Worm (Caenorhabditis elegans) whole organism, L3 larva: ENCODE measurements around the gene unc-119.
A peak's percentile ranks its signal among the peaks of the same experiment; 100 is the strongest.

Experiments
- R02D3.7 ChIP-seq: fragments of 150-350 bp; optimal IDR thresholded peaks from 2 replicates; lab custom pipeline; 2014; ENCODE audit warnings: missing biosample characterization, missing genetic modification characterization
- ZK546.5 ChIP-seq: sonication (generic microtip); optimal IDR thresholded peaks from 2 replicates; lab custom pipeline; 2017; ENCODE audit warnings: missing biosample characterization, missing genetic modification characterization
- aly-2 ChIP-seq: fragments of 150-350 bp; optimal IDR thresholded peaks from 2 replicates; lab custom pipeline; 2014; ENCODE audit warnings: missing biosample characterization, missing genetic modification characterization
- ama-1 ChIP-seq: fragments of 150-350 bp; optimal IDR thresholded peaks from 2 replicates; lab custom pipeline; 2018
- ceh-28 ChIP-seq: fragments of 150-350 bp; optimal IDR thresholded peaks from 2 replicates; lab custom pipeline; 2014; ENCODE audit warnings: missing biosample characterization, missing genetic modification reagents, missing genetic modification characterization
- ceh-82 ChIP-seq: fragments of 150-350 bp; optimal IDR thresholded peaks from 2 replicates; lab custom pipeline; 2014; ENCODE audit warnings: missing biosample characterization, missing genetic modification characterization
- ceh-9 ChIP-seq: sonication (generic microtip); optimal IDR thresholded peaks from 2 replicates; lab custom pipeline; 2018; ENCODE audit warnings: missing biosample characterization, missing genetic modification characterization
- daf-12 ChIP-seq: fragments of 150-350 bp; optimal IDR thresholded peaks from 2 replicates; lab custom pipeline; 2014; ENCODE audit warnings: missing biosample characterization, missing genetic modification reagents, missing genetic modification characterization
- egl-27 ChIP-seq: sonication (generic microtip); optimal IDR thresholded peaks from 4 replicates; lab custom pipeline; 2017; ENCODE audit warnings: missing biosample characterization, missing genetic modification reagents, missing genetic modification characterization
- elt-1 ChIP-seq: fragments of 150-350 bp; optimal IDR thresholded peaks from 2 replicates; lab custom pipeline; 2014; ENCODE audit warnings: missing biosample characterization, missing genetic modification characterization
- elt-3 ChIP-seq, 3 experiments: fragments of 150-350 bp in 1 of 3; sonication (generic microtip) in 2 of 3; optimal IDR thresholded peaks; 2 replicates in 2 of 3; 4 replicates in 1 of 3; lab custom pipeline; 2014 to 2017; ENCODE audit warnings: missing biosample characterization in 3 of 3, missing genetic modification characterization in 3 of 3
- fkh-10 ChIP-seq: sonication (generic microtip); optimal IDR thresholded peaks from 2 replicates; lab custom pipeline; 2017; ENCODE audit warnings: missing biosample characterization, missing genetic modification reagents, missing genetic modification characterization
- fkh-2 ChIP-seq: fragments of 150-350 bp; optimal IDR thresholded peaks from 2 replicates; lab custom pipeline; 2014; ENCODE audit warnings: missing biosample characterization, missing genetic modification reagents, missing genetic modification characterization
- fos-1 ChIP-seq: fragments of 150-350 bp; optimal IDR thresholded peaks from 2 replicates; lab custom pipeline; 2014; ENCODE audit warnings: missing biosample characterization, missing genetic modification characterization
- hmg-11 ChIP-seq: sonication (generic microtip); optimal IDR thresholded peaks from 2 replicates; lab custom pipeline; 2016; ENCODE audit warnings: missing genetic modification characterization, missing compliant biosample characterization
- jun-1 ChIP-seq: fragments of 150-350 bp; optimal IDR thresholded peaks from 2 replicates; lab custom pipeline; 2014; ENCODE audit warnings: missing biosample characterization, missing genetic modification reagents, missing genetic modification characterization
- lin-15B ChIP-seq: fragments of 150-350 bp; optimal IDR thresholded peaks from 2 replicates; lab custom pipeline; 2014; ENCODE audit warnings: missing biosample characterization, missing genetic modification characterization
- lin-39 ChIP-seq: fragments of 150-350 bp; optimal IDR thresholded peaks from 2 replicates; lab custom pipeline; 2018; ENCODE audit warnings: missing biosample characterization, missing genetic modification reagents, missing genetic modification characterization
- lsy-12 ChIP-seq: sonication (generic microtip); optimal IDR thresholded peaks from 2 replicates; lab custom pipeline; 2016; ENCODE audit warnings: mild to moderate bottlenecking, missing genetic modification characterization, missing compliant biosample characterization
- mdl-1 ChIP-seq: fragments of 150-350 bp; optimal IDR thresholded peaks from 2 replicates; lab custom pipeline; 2014; ENCODE audit warnings: missing biosample characterization, missing genetic modification characterization
- mml-1 ChIP-seq: fragments of 150-350 bp; sonication (generic microtip); optimal IDR thresholded peaks from 3 replicates; lab custom pipeline; 2014; ENCODE audit warnings: missing biosample characterization, missing genetic modification characterization
- nfya-1 ChIP-seq: sonication (generic microtip); optimal IDR thresholded peaks from 2 replicates; lab custom pipeline; 2017; ENCODE audit warnings: missing genetic modification characterization, mild to moderate bottlenecking, missing compliant biosample characterization, antibody characterized with exemption, moderate library complexity; ENCODE audit not compliant: insufficient read depth
- nhr-11 ChIP-seq: fragments of 150-350 bp; optimal IDR thresholded peaks from 2 replicates; lab custom pipeline; 2014; ENCODE audit warnings: missing biosample characterization, missing genetic modification characterization
- nhr-23 ChIP-seq: fragments of 150-350 bp; optimal IDR thresholded peaks from 2 replicates; lab custom pipeline; 2014; ENCODE audit warnings: missing biosample characterization, missing genetic modification reagents, missing genetic modification characterization
- nhr-67 ChIP-seq: fragments of 150-350 bp; optimal IDR thresholded peaks from 2 replicates; lab custom pipeline; 2014; ENCODE audit warnings: missing biosample characterization, missing genetic modification characterization
- nhr-76 ChIP-seq: fragments of 150-350 bp; sonication (generic microtip); optimal IDR thresholded peaks from 5 replicates; lab custom pipeline; 2014; ENCODE audit warnings: missing biosample characterization, missing genetic modification characterization
- nhr-77 ChIP-seq: fragments of 150-350 bp; optimal IDR thresholded peaks from 2 replicates; lab custom pipeline; 2014; ENCODE audit warnings: missing biosample characterization, missing genetic modification characterization
- sea-2 ChIP-seq: fragments of 150-350 bp; sonication (generic microtip); optimal IDR thresholded peaks from 4 replicates; lab custom pipeline; 2014; ENCODE audit warnings: missing biosample characterization, missing genetic modification reagents, missing genetic modification characterization
- snpc-4 ChIP-seq: fragments of 150-350 bp; optimal IDR thresholded peaks from 2 replicates; lab custom pipeline; 2014; ENCODE audit warnings: missing biosample characterization, missing genetic modification characterization
- tbx-2 ChIP-seq: sonication (generic microtip); optimal IDR thresholded peaks from 2 replicates; lab custom pipeline; 2016; ENCODE audit warnings: mild to moderate bottlenecking, missing genetic modification characterization, missing compliant biosample characterization
- unc-39 ChIP-seq: sonication (generic microtip); optimal IDR thresholded peaks from 4 replicates; lab custom pipeline; 2017; ENCODE audit warnings: missing biosample characterization, missing genetic modification characterization
- unc-62 ChIP-seq: fragments of 150-350 bp; sonication (generic microtip); optimal IDR thresholded peaks from 4 replicates; lab custom pipeline; 2014; ENCODE audit warnings: missing biosample characterization, missing genetic modification reagents, missing genetic modification characterization
- zag-1 ChIP-seq: fragments of 150-350 bp; optimal IDR thresholded peaks from 2 replicates; lab custom pipeline; 2014; ENCODE audit warnings: missing biosample characterization, missing genetic modification characterization
- ztf-11 ChIP-seq: fragments of 150-350 bp; optimal IDR thresholded peaks from 2 replicates; lab custom pipeline; 2014; ENCODE audit warnings: missing biosample characterization, missing genetic modification characterization

The unc-119 gene

ce11 chrIII:10903009-10903609, 668 bp downstream of the unc-119 start:
- TF ChIP-seq ZK546.5 (tag; lab: Kevin White, UChicago) (no peak), fkh-10 (GFP tag; lab: Kevin White, UChicago) (peak; percentile 71), ceh-28 (no peak), nhr-11 (peak; percentile 16), lin-15B (tag; lab: Kevin White, UChicago) (peak; percentile 21), nhr-76 (tag; lab: Kevin White, UChicago) (no peak), jun-1 (tag; lab: Kevin White, UChicago) (no peak), lin-39 (tag; lab: Kevin White, UChicago) (peak; percentile 18), egl-27 (tag; lab: Kevin White, UChicago) (no peak), snpc-4 (tag; lab: Kevin White, UChicago) (peak; percentile 39), nfya-1 (peak; percentile 38), unc-62 (no peak), unc-39 (tag; lab: Kevin White, UChicago) (no peak), zag-1 (tag; lab: Kevin White, UChicago) (no peak)

- TF ChIP-seq elt-1 (peak; percentile 68), fkh-10 (GFP tag; lab: Kevin White, UChicago) (no peak)
- TF ChIP-seq, all 47 proteins: peak for 1
These were observed 2.0 kb downstream of the unc-119 start for ce11 chrIII:10904320-10904961.

- no peak for TF ChIP-seq ceh-9 (tag; lab: Kevin White, UChicago)
- peak; percentile 52 for TF ChIP-seq lin-39 (tag; lab: Kevin White, UChicago)
- peak; percentile 29 for TF ChIP-seq unc-62
- no peak for TF ChIP-seq sea-2 (GFP tag; lab: Kevin White, UChicago)
- TF ChIP-seq fos-1: no peak
- TF ChIP-seq lin-15B (tag; lab: Kevin White, UChicago): peak; percentile 16
- no peak for TF ChIP-seq mml-1
- TF ChIP-seq hmg-11 (tag; lab: Kevin White, UChicago): peak; percentile 68
- no peak for TF ChIP-seq lsy-12 (tag; lab: Kevin White, UChicago)
- no peak for TF ChIP-seq nhr-76 (tag; lab: Kevin White, UChicago)
- TF ChIP-seq nhr-23: no peak
- TF ChIP-seq egl-27 (tag; lab: Kevin White, UChicago): no peak
- TF ChIP-seq nhr-67: no peak
- TF ChIP-seq jun-1 (tag; lab: Kevin White, UChicago): peak; percentile 2
- TF ChIP-seq R02D3.7 (tag; lab: Kevin White, UChicago): no peak
- TF ChIP-seq nfya-1: peak; percentile 62
- TF ChIP-seq elt-3 (tag; optimal IDR thresholded peaks at IDR 0.05; lab: Kevin White, UChicago): no peak
- TF ChIP-seq ceh-82 (tag; lab: Kevin White, UChicago): peak; percentile 80
- TF ChIP-seq snpc-4 (tag; lab: Kevin White, UChicago): no peak
- TF ChIP-seq ama-1 (lab: Kevin White, UChicago): no peak
- TF ChIP-seq mdl-1: no peak
- TF ChIP-seq nhr-77: no peak
- TF ChIP-seq elt-1: no peak
- TF ChIP-seq nhr-11: no peak
- no peak for TF ChIP-seq ztf-11
- TF ChIP-seq fkh-2: no peak
- TF ChIP-seq fkh-10 (GFP tag; lab: Kevin White, UChicago): no peak
- no peak for TF ChIP-seq daf-12 (tag; lab: Kevin White, UChicago)
- TF ChIP-seq aly-2 (tag; lab: Kevin White, UChicago): no peak
- TF ChIP-seq tbx-2: no peak
These were observed 2.7 kb downstream of the unc-119 start for ce11 chrIII:10905112-10905511.

ce11 chrIII:10906325-10906724, 3.9 kb downstream of the unc-119 start:
- TF ChIP-seq snpc-4 (tag; lab: Kevin White, UChicago) (no peak), hmg-11 (tag; lab: Kevin White, UChicago) (peak; percentile 25)
- TF ChIP-seq, all 47 proteins: peak for 1
